Worm (Caenorhabditis elegans): Measurements from ENCODE around the gene nspg-12.

DNA sequence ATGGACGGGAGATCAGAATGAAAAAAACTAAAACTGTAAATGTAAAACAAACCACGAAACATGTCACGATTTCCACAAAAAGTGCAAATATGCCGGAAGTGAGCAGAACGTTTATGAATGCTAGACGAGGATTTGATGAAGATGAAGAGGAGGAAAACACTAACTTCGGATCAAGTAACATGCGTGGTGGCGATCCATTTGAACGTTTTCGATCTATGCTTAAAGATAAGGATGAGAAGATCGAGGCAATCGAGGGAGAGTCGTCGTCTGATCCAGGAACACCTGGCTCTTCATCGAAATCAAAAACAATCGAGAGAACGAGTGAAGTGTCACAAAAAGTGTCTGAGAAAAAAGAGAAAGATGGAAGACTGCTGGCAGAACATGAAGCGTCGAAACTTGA is 8.3 kb downstream of the nspg-12 start:
- no peak for TF ChIP-seq vab-7 (GFP tag; IDR thresholded peaks at IDR 0.05)
- no peak for TF ChIP-seq aly-2 (tag; optimal IDR thresholded peaks at IDR 0.05)
- TF ChIP-seq lin-1 (GFP tag; IDR thresholded peaks at IDR 0.05): no peak
- no peak for TF ChIP-seq nhr-10 (tag; optimal IDR thresholded peaks at IDR 0.05)
